Worm (Caenorhabditis elegans) whole organism, L4 larva: ENCODE measurements around the gene cln-3.3.

Source experiments
- D1046.2 ChIP-seq: fragments of 200-800 bp; sonication (Bioruptor generic); IDR thresholded peaks from 2 replicates; pipeline ENCODE4 v1.3.6; 2022; ENCODE audit warnings: missing genetic modification characterization, missing compliant biosample characterization
- F37D6.2 ChIP-seq: sonication (generic microtip); optimal IDR thresholded peaks from 2 replicates; lab custom pipeline; 2016; ENCODE audit warnings: mild to moderate bottlenecking, missing genetic modification characterization, missing compliant biosample characterization
- F44E2.7 ChIP-seq: fragments of 200-800 bp; sonication (Bioruptor generic); IDR thresholded peaks from 2 replicates; pipeline ENCODE4 v2.1.2; 2022; ENCODE audit warnings: missing genetic modification characterization, missing compliant biosample characterization
- T20F7.1 ChIP-seq: fragments of 200-800 bp; sonication (Bioruptor generic); optimal IDR thresholded peaks from 2 replicates; lab custom pipeline; 2018; ENCODE audit warnings: mild to moderate bottlenecking, missing genetic modification characterization, missing compliant biosample characterization
- Y105C5A.15 ChIP-seq: fragments of 200-800 bp; sonication (Bioruptor generic); IDR thresholded peaks from 2 replicates; pipeline ENCODE4 v1.3.6; 2022; ENCODE audit warnings: missing genetic modification characterization, missing compliant biosample characterization
- Y5F2A.4 ChIP-seq: fragments of 200-800 bp; sonication (Bioruptor generic); optimal IDR thresholded peaks from 2 replicates; lab custom pipeline; 2018; ENCODE audit warnings: mild to moderate bottlenecking, missing genetic modification characterization, missing compliant biosample characterization
- ZK337.2 ChIP-seq: fragments of 200-800 bp; sonication (Bioruptor generic); IDR thresholded peaks from 2 replicates; pipeline ENCODE4 v1.3.6; 2022; ENCODE audit warnings: missing genetic modification reagents, missing genetic modification characterization, missing compliant biosample characterization
- aha-1 ChIP-seq: fragments of 150-350 bp; peaks from one replicate; lab custom pipeline; 2014; ENCODE audit warnings: missing biosample characterization, missing genetic modification characterization
- arid-1 ChIP-seq: fragments of 200-800 bp; sonication (Bioruptor generic); conservative IDR thresholded peaks from 2 replicates; pipeline ENCODE4 v1.3.6; 2022; ENCODE audit warnings: missing genetic modification reagents, missing genetic modification characterization, missing compliant biosample characterization
- attf-4 ChIP-seq: sonication (generic microtip); optimal IDR thresholded peaks from 3 replicates; lab custom pipeline; 2017; ENCODE audit warnings: missing biosample characterization, missing genetic modification characterization
- ceh-20 ChIP-seq: fragments of 200-800 bp; sonication (Bioruptor generic); IDR thresholded peaks from 2 replicates; pipeline ENCODE4 v1.3.6; 2022; ENCODE audit warnings: missing genetic modification reagents, missing genetic modification characterization, missing compliant biosample characterization
- ceh-62 ChIP-seq: sonication (generic microtip); optimal IDR thresholded peaks from 2 replicates; lab custom pipeline; 2017; ENCODE audit warnings: missing biosample characterization, missing genetic modification characterization
- daf-19 ChIP-seq: fragments of 200-800 bp; sonication (Bioruptor generic); conservative IDR thresholded peaks from 2 replicates; pipeline ENCODE4 v1.3.6; 2022; ENCODE audit warnings: missing genetic modification characterization, missing compliant biosample characterization
- dmd-8 ChIP-seq: fragments of 200-800 bp; sonication (Bioruptor generic); IDR thresholded peaks from 2 replicates; pipeline ENCODE4 v1.3.6; 2022; ENCODE audit warnings: missing genetic modification characterization, missing compliant biosample characterization
- dpl-1 ChIP-seq: fragments of 150-350 bp; optimal IDR thresholded peaks from 2 replicates; lab custom pipeline; 2014; ENCODE audit warnings: missing biosample characterization, missing genetic modification reagents, missing genetic modification characterization
- fos-1 ChIP-seq: fragments of 150-350 bp; optimal IDR thresholded peaks from 2 replicates; lab custom pipeline; 2014; ENCODE audit warnings: missing biosample characterization, missing genetic modification characterization
- hif-1 ChIP-seq, 2 experiments: sonication (generic microtip); optimal IDR thresholded peaks; 2 replicates each; lab custom pipeline; 2016 to 2017; ENCODE audit warnings: missing compliant biosample characterization in 2 of 2, missing genetic modification characterization in 2 of 2, missing genetic modification reagents in 2 of 2, missing genotype in 2 of 2, mild to moderate bottlenecking in 1 of 2
- lin-15B ChIP-seq: fragments of 150-350 bp; sonication (generic microtip); optimal IDR thresholded peaks from 3 replicates; lab custom pipeline; 2014; ENCODE audit warnings: missing biosample characterization, missing genetic modification characterization
- lin-29 ChIP-seq: fragments of 200-800 bp; sonication (Bioruptor generic); IDR thresholded peaks from 2 replicates; pipeline ENCODE4 v1.3.6; 2022; ENCODE audit warnings: missing genetic modification reagents, missing genetic modification characterization, missing compliant biosample characterization
- mdt-29 ChIP-seq: fragments of 200-800 bp; sonication (Bioruptor generic); IDR thresholded peaks from 2 replicates; pipeline ENCODE4 v1.3.6; 2022; ENCODE audit warnings: missing genetic modification reagents, missing genetic modification characterization, missing compliant biosample characterization
- mxl-3 ChIP-seq: fragments of 200-800 bp; sonication (Bioruptor generic); optimal IDR thresholded peaks from 2 replicates; lab custom pipeline; 2018; ENCODE audit warnings: mild to moderate bottlenecking, missing genetic modification characterization, missing compliant biosample characterization
- nhr-10 ChIP-seq: fragments of 150-350 bp; optimal IDR thresholded peaks from 2 replicates; lab custom pipeline; 2014; ENCODE audit warnings: missing biosample characterization, missing genetic modification characterization
- nhr-237 ChIP-seq: sonication (generic microtip); optimal IDR thresholded peaks from 2 replicates; lab custom pipeline; 2017; ENCODE audit warnings: missing biosample characterization, missing genetic modification characterization
- nhr-42 ChIP-seq: fragments of 200-800 bp; sonication (Bioruptor generic); IDR thresholded peaks from 2 replicates; pipeline ENCODE4 v1.3.6; 2022; ENCODE audit warnings: missing genetic modification characterization, missing compliant biosample characterization
- saeg-2 ChIP-seq: fragments of 200-800 bp; sonication (Bioruptor generic); IDR thresholded peaks from 2 replicates; pipeline ENCODE4 v1.3.6; 2022; ENCODE audit warnings: missing genetic modification reagents, missing genetic modification characterization, missing compliant biosample characterization
- sdz-12 ChIP-seq: fragments of 200-800 bp; sonication (Bioruptor generic); optimal IDR thresholded peaks from 2 replicates; lab custom pipeline; 2018; ENCODE audit warnings: mild to moderate bottlenecking, missing genetic modification characterization, missing compliant biosample characterization
- spr-3 ChIP-seq: fragments of 200-800 bp; sonication (Bioruptor generic); optimal IDR thresholded peaks from 2 replicates; lab custom pipeline; 2018; ENCODE audit warnings: mild to moderate bottlenecking, missing genetic modification characterization, missing compliant biosample characterization
- tag-97 ChIP-seq: fragments of 200-800 bp; sonication (Bioruptor generic); IDR thresholded peaks from 2 replicates; pipeline ENCODE4 v1.3.6; 2022; ENCODE audit warnings: missing genetic modification characterization, missing compliant biosample characterization
- tra-1 ChIP-seq: fragments of 200-800 bp; sonication (Bioruptor generic); IDR thresholded peaks from 2 replicates; pipeline ENCODE4 v1.3.6; 2022; ENCODE audit warnings: missing genetic modification reagents, missing genetic modification characterization, missing compliant biosample characterization
- unc-130 ChIP-seq: sonication (generic microtip); optimal IDR thresholded peaks from 2 replicates; lab custom pipeline; 2016; ENCODE audit warnings: missing genetic modification reagents, missing genetic modification characterization, missing compliant biosample characterization
- unc-62 ChIP-seq, 3 experiments: fragments of 150-350 bp in 1 of 3; sonication (generic microtip); optimal IDR thresholded peaks in 2 of 3; peaks in 1 of 3; 1 replicate in 1 of 3; 2 replicates in 2 of 3; lab custom pipeline; 2014 to 2017; ENCODE audit warnings: missing biosample characterization in 3 of 3, missing genetic modification characterization in 3 of 3, missing genetic modification reagents in 3 of 3, missing genotype in 1 of 3
- zag-1 ChIP-seq: fragments of 150-350 bp; optimal IDR thresholded peaks from 2 replicates; lab custom pipeline; 2014; ENCODE audit warnings: missing biosample characterization, missing genetic modification characterization
- zfp-3 ChIP-seq: fragments of 200-800 bp; sonication (Bioruptor generic); conservative IDR thresholded peaks from 2 replicates; pipeline ENCODE4 v1.3.6; 2022; ENCODE audit warnings: missing genetic modification reagents, missing genetic modification characterization, missing compliant biosample characterization
- zip-11 ChIP-seq: fragments of 200-800 bp; sonication (Bioruptor generic); IDR thresholded peaks from 2 replicates; pipeline ENCODE4 v1.3.6; 2022; ENCODE audit warnings: missing genetic modification characterization, missing compliant biosample characterization
- ztf-11 ChIP-seq: fragments of 150-350 bp; optimal IDR thresholded peaks from 2 replicates; lab custom pipeline; 2014; ENCODE audit warnings: missing biosample characterization, missing genetic modification characterization

Gene cln-3.3

DNA sequence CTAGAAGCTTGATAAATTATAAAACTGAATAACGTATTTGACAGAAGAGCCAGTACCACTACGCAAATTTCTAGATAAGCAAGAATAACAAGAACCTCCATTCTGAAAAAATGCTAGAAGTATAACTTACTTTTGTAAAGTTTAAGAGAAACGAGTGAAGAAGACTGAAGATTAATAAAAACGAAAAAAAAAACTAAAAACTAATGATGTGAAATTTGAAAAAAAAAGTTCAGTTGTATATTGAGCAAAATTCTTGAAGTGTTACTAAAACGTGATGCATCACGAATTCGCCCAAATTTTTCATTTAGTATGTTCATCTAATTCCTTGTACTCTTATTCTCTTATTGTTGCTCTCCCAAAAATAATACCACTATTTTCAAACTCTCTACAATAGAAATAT, 5.7 kb upstream of the cln-3.3 start, which contains the start of gene ZC190.6:
ZC190.6 (minus strand) TSS at position 101 of the 400 bp plus-strand sequence.
- TF ChIP-seq dmd-8 (GFP tag; lab: Robert Waterston, UW) (no peak), tag-97 (GFP tag; lab: Robert Waterston, UW) (no peak), daf-19 (GFP tag; lab: Robert Waterston, UW) (no peak), hif-1 (tag; optimal IDR thresholded peaks at IDR 0.05; lab: Kevin White, UChicago) (no peak), unc-62 (GFP tag; optimal IDR thresholded peaks at IDR 0.05 in 1 of 2; lab: Kevin White, UChicago) (no peak), unc-62 (tag; optimal IDR thresholded peaks at IDR 0.05; lab: Kevin White, UChicago) (no peak), lin-29 (no peak)

DNA sequence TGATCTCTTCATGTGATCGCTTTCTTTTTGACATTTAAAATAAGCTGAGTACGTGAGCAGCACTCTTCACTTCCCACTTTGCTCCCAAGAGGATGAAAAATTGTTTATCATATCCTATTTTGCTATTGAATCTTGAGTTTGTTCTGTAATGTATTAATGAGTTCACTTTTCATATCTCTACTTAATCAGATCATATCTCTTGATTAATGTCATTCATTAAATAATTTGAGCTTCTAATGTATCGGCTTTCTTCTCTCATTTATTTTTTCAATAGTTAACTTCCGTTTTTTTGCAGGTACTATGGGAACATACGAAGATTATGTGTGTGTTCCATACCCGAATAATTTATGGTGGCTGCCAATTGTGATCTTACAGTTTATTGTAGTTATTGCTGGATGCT, 1.8 kb upstream of the cln-3.3 start, which contains the start of gene ZC190.2:
ZC190.2 (plus strand) TSS at position 301 of the 400 bp plus-strand sequence.
- TF ChIP-seq fos-1 (tag; lab: Kevin White, UChicago) (no peak), hif-1 (tag; optimal IDR thresholded peaks at IDR 0.05; lab: Kevin White, UChicago) (no peak), aha-1 (no peak), lin-15B (tag; lab: Kevin White, UChicago) (no peak), T20F7.1 (GFP tag; lab: Kevin White, UChicago) (no peak), spr-3 (no peak), ceh-62 (no peak), nhr-10 (tag; lab: Kevin White, UChicago) (no peak), ZK337.2 (no peak), attf-4 (tag; lab: Kevin White, UChicago) (no peak), nhr-42 (GFP tag; lab: Robert Waterston, UW) (no peak), D1046.2 (GFP tag; lab: Robert Waterston, UW) (no peak), zag-1 (tag; lab: Kevin White, UChicago) (no peak), mxl-3 (GFP tag; lab: Kevin White, UChicago) (no peak), sdz-12 (GFP tag; lab: Kevin White, UChicago) (no peak)

DNA sequence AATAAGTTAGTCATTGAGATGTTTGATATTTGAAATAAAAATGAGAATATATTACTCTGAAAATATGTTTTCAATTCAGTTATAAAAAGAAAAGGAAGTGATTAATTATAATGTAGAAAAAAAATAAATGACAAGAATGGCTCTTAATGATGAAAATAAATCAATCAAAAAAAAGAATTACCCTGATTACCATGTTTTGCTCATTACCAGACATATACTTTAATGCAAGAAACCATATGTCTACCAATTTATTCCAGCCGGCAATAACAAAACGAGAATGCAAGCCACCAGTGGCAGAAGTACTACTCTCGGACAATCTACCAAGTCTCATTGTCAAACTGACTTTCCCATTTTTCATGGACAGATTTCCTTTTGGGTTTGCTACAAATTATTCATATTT, 935 bp downstream of the cln-3.3 start:
- no peak for TF ChIP-seq dpl-1
- TF ChIP-seq saeg-2 = no peak

DNA sequence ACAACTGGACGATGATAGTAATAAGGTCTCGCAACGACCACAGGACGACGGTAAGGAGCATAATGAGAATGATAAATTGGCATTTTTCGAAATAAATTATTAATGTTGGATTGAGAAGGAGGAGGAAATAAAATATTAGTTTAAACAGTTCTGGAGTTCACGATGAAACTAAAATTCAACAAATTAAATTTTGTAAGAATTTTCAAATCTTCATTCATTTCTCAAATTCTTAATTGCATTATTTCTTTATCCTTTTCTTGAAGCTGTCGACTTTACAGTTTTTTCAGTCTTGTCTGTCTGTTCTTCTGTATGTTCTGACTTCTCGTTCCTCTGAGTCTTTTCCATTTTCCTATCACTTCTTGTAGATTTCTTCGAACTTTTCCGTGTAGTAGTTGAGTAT, 3.9 kb downstream of the cln-3.3 start, which contains the start of gene ZC190.7:
ZC190.7 (minus strand) TSS at position 101 of the 400 bp plus-strand sequence.
- TF ChIP-seq Y5F2A.4 = no peak
- no peak for TF ChIP-seq attf-4 (tag; lab: Kevin White, UChicago)
- no peak for TF ChIP-seq zip-11 (GFP tag; lab: Robert Waterston, UW)
- no peak for TF ChIP-seq mdt-29
- TF ChIP-seq ztf-11 (tag; lab: Kevin White, UChicago) = no peak
- no peak for TF ChIP-seq Y105C5A.15
- TF ChIP-seq unc-130 (GFP tag; lab: Kevin White, UChicago) = no peak
- TF ChIP-seq nhr-237 (tag; lab: Kevin White, UChicago) = no peak
- TF ChIP-seq ceh-20 = no peak
- TF ChIP-seq F44E2.7 (GFP tag; lab: Robert Waterston, UW) = no peak
- no peak for TF ChIP-seq tra-1
- TF ChIP-seq zfp-3 = no peak
- no peak for TF ChIP-seq arid-1

DNA sequence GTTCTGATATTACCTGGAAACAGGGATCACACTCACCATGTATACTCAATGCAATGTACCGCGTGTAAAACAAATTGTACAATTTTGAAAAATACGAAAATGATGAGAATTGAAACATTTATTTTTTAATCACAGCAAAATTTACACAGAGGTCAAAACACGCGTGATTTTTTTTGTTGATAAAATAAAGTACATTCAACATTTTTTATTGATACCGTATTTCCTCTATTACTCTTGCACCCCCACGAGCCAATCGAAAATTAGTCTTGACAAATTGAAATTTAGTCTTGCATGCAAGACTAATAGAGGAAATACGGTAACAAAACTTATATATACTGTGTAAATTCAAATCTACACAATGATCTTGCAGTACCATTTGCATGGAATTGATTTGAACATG, 4.9 kb downstream of the cln-3.3 start, which contains the start of gene ZC190.8:
ZC190.8 (minus strand) TSS at position 101 of the 400 bp plus-strand sequence.
- TF ChIP-seq aha-1 = peak; percentile 23
- TF ChIP-seq F37D6.2 (tag; lab: Kevin White, UChicago) = no peak
